Worm (Caenorhabditis elegans) whole organism, young adult: ENCODE measurements around the gene T26H5.11.

Experiments
- B0336.3 ChIP-seq: fragments of 200-800 bp; sonication (Bioruptor generic); IDR thresholded peaks from 2 replicates; pipeline ENCODE4 v1.3.6; 2022; ENCODE audit warnings: missing genetic modification characterization, missing compliant biosample characterization
- C17E4.6 ChIP-seq: fragments of 200-800 bp; sonication (Bioruptor generic); IDR thresholded peaks from 2 replicates; pipeline ENCODE4 v1.3.6; 2022; ENCODE audit warnings: missing genetic modification reagents, missing genetic modification characterization, missing compliant biosample characterization
- F57C9.4 ChIP-seq: sonication (generic microtip); optimal IDR thresholded peaks from 2 replicates; lab custom pipeline; 2017; ENCODE audit warnings: mild to moderate bottlenecking, missing genetic modification characterization, missing compliant biosample characterization
- K11D2.4 ChIP-seq: fragments of 200-800 bp; sonication (Bioruptor generic); IDR thresholded peaks from 2 replicates; pipeline ENCODE4 v1.3.6; 2022; ENCODE audit warnings: missing genetic modification reagents, missing genetic modification characterization, missing compliant biosample characterization
- K12H6.12 ChIP-seq: fragments of 200-800 bp; sonication (Bioruptor generic); optimal IDR thresholded peaks from 2 replicates; lab custom pipeline; 2018; ENCODE audit warnings: mild to moderate bottlenecking, missing genetic modification characterization, missing compliant biosample characterization
- Y67H2A.10 ChIP-seq: fragments of 200-800 bp; sonication (Bioruptor generic); conservative IDR thresholded peaks from 2 replicates; pipeline ENCODE4 v1.3.6; 2022; ENCODE audit warnings: missing genetic modification reagents, missing genetic modification characterization, missing compliant biosample characterization
- Y79H2A.3 ChIP-seq: fragments of 200-800 bp; sonication (Bioruptor generic); conservative IDR thresholded peaks from 2 replicates; pipeline ENCODE4 v1.3.6; 2022; ENCODE audit warnings: missing genetic modification reagents, missing genetic modification characterization, missing compliant biosample characterization
- Y95B8A.8 ChIP-seq: fragments of 200-800 bp; sonication (Bioruptor generic); IDR thresholded peaks from 2 replicates; pipeline ENCODE4 v1.3.6; 2022; ENCODE audit warnings: missing genetic modification reagents, missing genetic modification characterization, missing compliant biosample characterization
- akir-1 ChIP-seq: fragments of 200-800 bp; sonication (Bioruptor generic); optimal IDR thresholded peaks from 2 replicates; lab custom pipeline; 2018; ENCODE audit warnings: mild to moderate bottlenecking, missing genetic modification characterization, moderate library complexity, missing compliant biosample characterization
- aptf-2 ChIP-seq: fragments of 200-800 bp; sonication (Bioruptor generic); conservative IDR thresholded peaks from 2 replicates; pipeline ENCODE4 v1.3.6; 2022; ENCODE audit warnings: missing genetic modification reagents, missing genetic modification characterization, missing compliant biosample characterization
- attf-5 ChIP-seq: fragments of 200-800 bp; sonication (Bioruptor generic); optimal IDR thresholded peaks from 2 replicates; lab custom pipeline; 2018; ENCODE audit warnings: mild to moderate bottlenecking, missing genetic modification characterization, missing compliant biosample characterization
- cebp-1 ChIP-seq, 2 experiments: fragments of 200-800 bp in 1 of 2; sonication (Bioruptor generic) in 1 of 2; sonication (generic microtip) in 1 of 2; IDR thresholded peaks in 1 of 2; optimal IDR thresholded peaks in 1 of 2; 2 replicates each; pipeline versions ENCODE4 v1.3.6 to Lab custom; 2017 to 2022; ENCODE audit warnings: missing compliant biosample characterization in 2 of 2, missing genetic modification characterization in 2 of 2, mild to moderate bottlenecking in 1 of 2, missing genetic modification reagents in 1 of 2, moderate library complexity in 1 of 2
- ceh-100 ChIP-seq: fragments of 200-800 bp; sonication (Bioruptor generic); IDR thresholded peaks from 2 replicates; pipeline ENCODE4 v1.3.6; 2022; ENCODE audit warnings: missing genetic modification reagents, missing genetic modification characterization, missing compliant biosample characterization
- chd-7 ChIP-seq: sonication (generic microtip); optimal IDR thresholded peaks from 2 replicates; lab custom pipeline; 2016; ENCODE audit warnings: mild to moderate bottlenecking, missing genetic modification characterization, moderate library complexity, missing compliant biosample characterization
- dpl-1 ChIP-seq: fragments of 150-350 bp; optimal IDR thresholded peaks from 2 replicates; lab custom pipeline; 2014; ENCODE audit warnings: missing biosample characterization, missing genetic modification reagents, missing genetic modification characterization
- egl-18 ChIP-seq: fragments of 200-800 bp; sonication (Bioruptor generic); IDR thresholded peaks from 2 replicates; pipeline ENCODE4 v1.3.6; 2022; ENCODE audit warnings: missing genetic modification reagents, missing genetic modification characterization, missing compliant biosample characterization
- egl-44 ChIP-seq: fragments of 200-800 bp; sonication (Bioruptor generic); IDR thresholded peaks from 2 replicates; pipeline ENCODE4 v1.3.6; 2022; ENCODE audit warnings: missing genetic modification reagents, missing genetic modification characterization, missing compliant biosample characterization
- ets-4 ChIP-seq: fragments of 200-800 bp; sonication (Bioruptor generic); optimal IDR thresholded peaks from 2 replicates; lab custom pipeline; 2018; ENCODE audit warnings: mild to moderate bottlenecking, missing genetic modification characterization, missing compliant biosample characterization
- fkh-3 ChIP-seq: sonication (generic microtip); optimal IDR thresholded peaks from 2 replicates; lab custom pipeline; 2016; ENCODE audit warnings: mild to moderate bottlenecking, missing genetic modification characterization, missing compliant biosample characterization
- him-1 ChIP-seq: sonication (generic microtip); optimal IDR thresholded peaks from 2 replicates; lab custom pipeline; 2016; ENCODE audit warnings: missing genotype, missing genetic modification reagents, missing genetic modification characterization, missing compliant biosample characterization
- hmg-1.2 ChIP-seq: fragments of 200-800 bp; sonication (Bioruptor generic); IDR thresholded peaks from 2 replicates; pipeline ENCODE4 v1.3.6; 2022; ENCODE audit warnings: missing genetic modification reagents, missing genetic modification characterization, missing compliant biosample characterization
- let-526 ChIP-seq: fragments of 200-800 bp; sonication (Bioruptor generic); IDR thresholded peaks from 2 replicates; pipeline ENCODE4 v1.3.6; 2022; ENCODE audit warnings: missing genetic modification reagents, missing genetic modification characterization, missing compliant biosample characterization
- lin-35 ChIP-seq, 3 experiments: fragments of 150-350 bp in 2 of 3; sonication (generic microtip) in 1 of 3; optimal IDR thresholded peaks; 2 replicates each; lab custom pipeline; 2014 to 2018; ENCODE audit warnings: missing biosample characterization in 3 of 3, missing genetic modification characterization in 3 of 3, missing genetic modification reagents in 3 of 3
- lin-40 ChIP-seq: sonication (generic microtip); optimal IDR thresholded peaks from 2 replicates; lab custom pipeline; 2016; ENCODE audit warnings: missing genetic modification characterization, mild to moderate bottlenecking, missing compliant biosample characterization, missing genotype, missing genetic modification reagents
- lsy-27 ChIP-seq: sonication (generic microtip); optimal IDR thresholded peaks from 2 replicates; lab custom pipeline; 2017; ENCODE audit warnings: missing genetic modification characterization, mild to moderate bottlenecking, missing compliant biosample characterization, antibody characterized with exemption, missing genotype, borderline replicate concordance; ENCODE audit not compliant: insufficient read depth
- mel-28 ChIP-seq: sonication (generic microtip); optimal IDR thresholded peaks from 2 replicates; lab custom pipeline; 2016; ENCODE audit warnings: borderline replicate concordance, mild to moderate bottlenecking, missing genetic modification characterization, missing compliant biosample characterization
- mes-4 ChIP-seq: sonication (generic microtip); optimal IDR thresholded peaks from 2 replicates; lab custom pipeline; 2016; ENCODE audit warnings: missing genotype, missing genetic modification characterization, missing compliant biosample characterization
- nhr-179 ChIP-seq: sonication (generic microtip); optimal IDR thresholded peaks from 2 replicates; lab custom pipeline; 2016; ENCODE audit warnings: mild to moderate bottlenecking, missing genetic modification characterization, missing compliant biosample characterization
- sptf-2 ChIP-seq: fragments of 200-800 bp; sonication (Bioruptor generic); optimal IDR thresholded peaks from 2 replicates; lab custom pipeline; 2018; ENCODE audit warnings: mild to moderate bottlenecking, missing genetic modification characterization, missing compliant biosample characterization
- tbp1 ChIP-seq: fragments of 200-800 bp; sonication (Bioruptor generic); optimal IDR thresholded peaks from 2 replicates; lab custom pipeline; 2018; ENCODE audit warnings: mild to moderate bottlenecking, missing genetic modification characterization, missing compliant biosample characterization
- xnd-1 ChIP-seq: sonication (generic microtip); optimal IDR thresholded peaks from 2 replicates; lab custom pipeline; 2016; ENCODE audit warnings: missing genotype, missing genetic modification reagents, missing genetic modification characterization, missing compliant biosample characterization
- ztf-18 ChIP-seq: sonication (generic microtip); optimal IDR thresholded peaks from 2 replicates; lab custom pipeline; 2016; ENCODE audit warnings: missing genotype, mild to moderate bottlenecking, missing genetic modification characterization, missing compliant biosample characterization
- ztf-28 ChIP-seq: fragments of 200-800 bp; sonication (Bioruptor generic); IDR thresholded peaks from 2 replicates; pipeline ENCODE4 v1.3.6; 2022; ENCODE audit warnings: missing genetic modification reagents, missing genetic modification characterization, missing compliant biosample characterization
- ztf-6 ChIP-seq: fragments of 200-800 bp; sonication (Bioruptor generic); IDR thresholded peaks from 2 replicates; pipeline ENCODE4 v1.3.6; 2022; ENCODE audit warnings: missing genetic modification reagents, missing genetic modification characterization, missing compliant biosample characterization

The T26H5.11 gene

DNA sequence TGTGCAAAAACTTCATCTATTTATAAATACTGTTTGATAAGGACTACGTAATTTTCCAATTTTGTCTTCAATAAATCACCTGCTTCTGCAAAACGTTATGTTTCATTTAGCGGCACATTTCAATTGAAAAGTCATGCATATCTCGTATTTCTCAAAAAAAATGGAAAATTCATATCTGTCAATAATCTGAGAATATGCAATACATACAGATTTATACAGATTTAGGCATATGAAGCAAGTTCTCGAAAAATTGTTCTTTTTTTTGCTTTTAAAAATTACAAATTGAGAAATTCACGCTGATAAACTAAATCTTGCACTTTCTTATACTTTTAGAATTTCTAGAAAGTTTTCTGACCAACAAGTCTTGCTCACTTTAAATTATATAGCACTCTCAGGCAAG, at the start of gene T26H5.11:
TSS of gene T26H5.11 (minus strand) at position 101 of the 400 bp plus-strand sequence.
- TF ChIP-seq lsy-27 (tag; lab: Kevin White, UChicago) (no peak), tbp1 (GFP tag; lab: Kevin White, UChicago) (no peak), nhr-179 (tag; lab: Kevin White, UChicago) (no peak), aptf-2 (GFP tag; lab: Robert Waterston, UW) (no peak)
- TF ChIP-seq, all 124 proteins: peak for 0

DNA sequence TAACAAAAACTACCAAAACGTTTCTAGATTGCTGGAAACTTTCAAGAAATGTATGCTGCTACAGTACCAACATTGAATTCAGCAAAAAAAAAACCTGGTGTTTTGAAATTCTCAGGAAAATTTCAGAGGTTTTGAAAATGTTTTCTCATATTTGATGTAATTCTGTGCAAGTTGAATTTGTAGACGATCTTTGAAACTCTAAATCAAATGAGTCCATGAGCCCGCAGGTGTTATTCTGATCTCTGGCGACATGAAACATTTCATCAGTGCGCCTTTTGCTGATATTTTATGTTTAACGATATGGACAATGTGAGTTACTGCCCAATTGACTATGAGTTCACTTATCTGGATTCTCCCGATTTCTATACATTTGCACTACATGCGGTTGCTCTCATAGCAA, 49.6 kb upstream of the T26H5.11 start, which contains the start of gene srh-218:
TSS of gene srh-218 (plus strand) at position 301 of the 400 bp plus-strand sequence.
- TF ChIP-seq C17E4.6 = no peak

DNA sequence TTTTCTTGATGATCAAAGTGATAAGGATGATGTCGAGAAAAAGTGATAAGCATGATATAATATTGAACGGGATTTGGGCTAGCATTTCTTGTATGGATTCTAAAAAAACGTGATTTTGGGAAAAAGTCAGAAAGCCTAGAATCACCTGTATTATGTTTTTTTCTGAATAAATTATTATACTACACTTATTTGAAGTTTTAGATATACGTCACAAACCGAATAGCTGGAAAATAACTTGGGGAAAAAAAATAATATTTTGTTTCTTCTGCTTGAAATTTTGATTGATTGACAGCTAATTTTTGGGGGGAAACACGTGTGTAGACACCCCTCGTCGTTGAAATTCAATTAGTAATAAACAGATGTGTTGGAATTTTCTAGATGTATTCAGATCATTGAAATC, 48.4 kb upstream of the T26H5.11 start, which contains the start of gene str-264:
TSS of gene str-264 (minus strand) at position 101 of the 400 bp plus-strand sequence.
- TF ChIP-seq akir-1 (GFP tag; lab: Kevin White, UChicago) = no peak
- TF ChIP-seq hmg-1.2 (GFP tag; lab: Robert Waterston, UW) = no peak
- no peak for TF ChIP-seq ztf-28 (GFP tag; lab: Robert Waterston, UW)
- TF ChIP-seq ztf-18 = no peak
- no peak for TF ChIP-seq lin-40
- no peak for TF ChIP-seq F57C9.4 (tag; lab: Kevin White, UChicago)
- TF ChIP-seq ztf-6 (GFP tag; lab: Robert Waterston, UW) = no peak
- TF ChIP-seq fkh-3 = no peak
- no peak for TF ChIP-seq dpl-1 (GFP tag; lab: Kevin White, UChicago)
- no peak for TF ChIP-seq K12H6.12 (tag; lab: Kevin White, UChicago)
- no peak for TF ChIP-seq lin-35 (GFP tag; optimal IDR thresholded peaks at IDR 0.05; lab: Kevin White, UChicago)
- no peak for TF ChIP-seq K11D2.4 (GFP tag; lab: Robert Waterston, UW)
- no peak for TF ChIP-seq chd-7 (tag; lab: Kevin White, UChicago)
- no peak for TF ChIP-seq Y79H2A.3
- TF ChIP-seq Y95B8A.8 (GFP tag; lab: Robert Waterston, UW) = no peak
- no peak for TF ChIP-seq mes-4 (tag; lab: Kevin White, UChicago)

DNA sequence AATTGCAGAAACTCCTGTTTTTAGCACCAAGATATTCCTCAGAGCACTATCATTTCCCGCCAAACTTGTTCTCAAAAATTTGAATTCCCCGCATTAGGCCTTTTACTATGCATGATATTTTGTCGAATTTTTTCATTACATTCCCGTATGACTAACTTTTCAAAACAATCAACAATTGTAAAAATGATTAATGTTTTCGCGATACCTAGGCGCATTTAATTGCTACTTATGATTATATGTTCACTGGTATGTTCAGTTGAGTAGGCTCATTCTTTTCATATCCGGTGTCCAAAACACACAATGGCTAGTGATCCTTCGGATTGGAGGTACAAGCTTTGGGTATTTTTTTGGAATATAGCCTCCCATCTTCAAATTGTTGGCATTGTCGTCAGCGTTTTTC, 43.7 kb upstream of the T26H5.11 start, which contains the start of gene srw-21:
TSS of gene srw-21 (plus strand) at position 301 of the 400 bp plus-strand sequence.
- TF ChIP-seq ets-4 (GFP tag; lab: Kevin White, UChicago) = no peak
- TF ChIP-seq him-1 (tag; lab: Kevin White, UChicago) = no peak
- TF ChIP-seq attf-5 (GFP tag; lab: Kevin White, UChicago) = no peak
- no peak for TF ChIP-seq cebp-1 (GFP tag; IDR thresholded peaks at IDR 0.05; lab: Robert Waterston, UW)
- no peak for TF ChIP-seq cebp-1 (tag; optimal IDR thresholded peaks at IDR 0.05; lab: Kevin White, UChicago)
- TF ChIP-seq C17E4.6 = no peak
- no peak for TF ChIP-seq egl-44
- TF ChIP-seq sptf-2 = no peak
- no peak for TF ChIP-seq K11D2.4 (GFP tag; lab: Robert Waterston, UW)
- TF ChIP-seq mel-28 (tag; lab: Kevin White, UChicago) = no peak
- TF ChIP-seq let-526 = no peak
- TF ChIP-seq B0336.3 = no peak
- no peak for TF ChIP-seq ceh-100 (GFP tag; lab: Robert Waterston, UW)
- no peak for TF ChIP-seq Y67H2A.10 (GFP tag; lab: Robert Waterston, UW)
- TF ChIP-seq egl-18 (GFP tag; lab: Robert Waterston, UW) = no peak
- no peak for TF ChIP-seq xnd-1 (tag; lab: Kevin White, UChicago)
- TF ChIP-seq, all 124 proteins: peak for 0
